Worm (Caenorhabditis elegans) whole organism, L3 larva: ENCODE results near the gene rcq-5.

Source experiments
- ZK546.5 ChIP-seq: sonication (generic microtip); optimal IDR thresholded peaks from 2 replicates; lab custom pipeline; 2017; ENCODE audit warnings: missing biosample characterization, missing genetic modification characterization
- aly-2 ChIP-seq: fragments of 150-350 bp; optimal IDR thresholded peaks from 2 replicates; lab custom pipeline; 2014; ENCODE audit warnings: missing biosample characterization, missing genetic modification characterization
- ceh-16 ChIP-seq: sonication (generic microtip); optimal IDR thresholded peaks from 2 replicates; lab custom pipeline; 2017; ENCODE audit warnings: missing biosample characterization, missing genetic modification characterization
- nhr-28 ChIP-seq: fragments of 150-350 bp; optimal IDR thresholded peaks from 2 replicates; lab custom pipeline; 2014; ENCODE audit warnings: missing biosample characterization, missing genetic modification characterization
- nhr-67 ChIP-seq: fragments of 150-350 bp; optimal IDR thresholded peaks from 2 replicates; lab custom pipeline; 2014; ENCODE audit warnings: missing biosample characterization, missing genetic modification characterization
- nhr-76 ChIP-seq: fragments of 150-350 bp; sonication (generic microtip); optimal IDR thresholded peaks from 5 replicates; lab custom pipeline; 2014; ENCODE audit warnings: missing biosample characterization, missing genetic modification characterization
- nhr-77 ChIP-seq: fragments of 150-350 bp; optimal IDR thresholded peaks from 2 replicates; lab custom pipeline; 2014; ENCODE audit warnings: missing biosample characterization, missing genetic modification characterization
- snpc-4 ChIP-seq: fragments of 150-350 bp; optimal IDR thresholded peaks from 2 replicates; lab custom pipeline; 2014; ENCODE audit warnings: missing biosample characterization, missing genetic modification characterization
- tbx-2 ChIP-seq: sonication (generic microtip); optimal IDR thresholded peaks from 2 replicates; lab custom pipeline; 2016; ENCODE audit warnings: mild to moderate bottlenecking, missing genetic modification characterization, missing compliant biosample characterization
- ztf-11 ChIP-seq: fragments of 150-350 bp; optimal IDR thresholded peaks from 2 replicates; lab custom pipeline; 2014; ENCODE audit warnings: missing biosample characterization, missing genetic modification characterization

DNA sequence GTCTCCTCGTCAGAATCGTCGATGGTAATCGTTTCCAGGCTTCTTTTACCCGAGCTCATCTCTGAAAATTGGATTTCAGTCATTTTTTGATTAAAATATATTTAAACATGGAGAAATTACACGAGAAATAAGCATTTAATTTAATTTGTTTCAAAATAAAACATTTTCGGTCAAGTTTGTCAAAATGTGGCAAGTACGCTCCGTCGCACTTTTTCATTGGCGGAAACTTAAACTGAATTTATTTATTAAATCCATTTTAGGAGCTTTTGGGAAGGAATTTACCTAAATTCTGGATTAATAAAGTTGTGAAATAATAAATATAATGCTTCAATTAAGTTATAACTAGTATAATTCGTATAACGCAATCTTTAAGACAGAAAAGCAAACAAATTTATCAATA is at the start of gene rcq-5:
- TF ChIP-seq nhr-76 (tag; lab: Kevin White, UChicago) (no peak), nhr-77 (tag; lab: Kevin White, UChicago) (no peak), ceh-16 (tag; lab: Kevin White, UChicago) (no peak), ztf-11 (no peak), nhr-28 (tag; lab: Kevin White, UChicago) (no peak), nhr-67 (tag; lab: Kevin White, UChicago) (no peak), ZK546.5 (no peak), aly-2 (no peak), snpc-4 (tag; lab: Kevin White, UChicago) (no peak), tbx-2 (no peak)
